Fruit fly (Drosophila melanogaster) whole organism, embryonic: ENCODE results near the gene CG17768.

ENCODE experiments used
- Aef1 ChIP-seq: fragments of 200-800 bp; sonication (Bioruptor generic); IDR thresholded peaks from 3 replicates; pipeline ENCODE4 v1.3.6; 2022; ENCODE audit warnings: missing biosample characterization, missing genetic modification characterization
- B-H2 ChIP-seq: fragments of 200-800 bp; sonication (Bioruptor generic); optimal IDR thresholded peaks from 2 replicates; lab custom pipeline; 2018; ENCODE audit warnings: missing biosample characterization, mild to moderate bottlenecking, missing genetic modification characterization
- CG10979 ChIP-seq: fragments of 200-800 bp; sonication (Bioruptor generic); optimal IDR thresholded peaks from 2 replicates; lab custom pipeline; 2018; ENCODE audit warnings: missing biosample characterization, mild to moderate bottlenecking, missing genetic modification characterization, moderate library complexity
- CG11093 ChIP-seq: fragments of 200-800 bp; sonication (Bioruptor generic); IDR thresholded peaks from 3 replicates; pipeline ENCODE4 v1.3.6; 2022; ENCODE audit warnings: missing biosample characterization, missing genetic modification characterization
- CG11723 ChIP-seq: fragments of 200-800 bp; sonication (Bioruptor generic); optimal IDR thresholded peaks from 2 replicates; lab custom pipeline; 2017; ENCODE audit warnings: missing biosample characterization, mild to moderate bottlenecking, missing genetic modification characterization
- CG13424 ChIP-seq: fragments of 200-800 bp; sonication (Bioruptor generic); optimal IDR thresholded peaks from 2 replicates; lab custom pipeline; 2019; ENCODE audit warnings: missing biosample characterization, mild to moderate bottlenecking, missing genetic modification characterization, moderate library complexity
- CG13775 ChIP-seq: fragments of 200-800 bp; sonication (Bioruptor generic); optimal IDR thresholded peaks from 3 replicates; lab custom pipeline; 2017; ENCODE audit warnings: missing biosample characterization, mild to moderate bottlenecking, missing genetic modification characterization
- CG15073 ChIP-seq: fragments of 200-800 bp; sonication (Bioruptor generic); optimal IDR thresholded peaks from 2 replicates; lab custom pipeline; 2016; ENCODE audit warnings: missing biosample characterization, missing genetic modification characterization
- CG15601 ChIP-seq: fragments of 200-800 bp; sonication (Bioruptor generic); optimal IDR thresholded peaks from 3 replicates; lab custom pipeline; 2019; ENCODE audit warnings: missing biosample characterization, mild to moderate bottlenecking, missing genetic modification characterization, moderate library complexity
- CG1602 ChIP-seq: fragments of 200-800 bp; sonication (Bioruptor generic); optimal IDR thresholded peaks from 3 replicates; lab custom pipeline; 2016; ENCODE audit warnings: missing biosample characterization, missing genetic modification characterization
- CG17361 ChIP-seq: fragments of 200-800 bp; sonication (Bioruptor generic); IDR thresholded peaks from 3 replicates; pipeline ENCODE4 v1.3.6; 2022; ENCODE audit warnings: missing biosample characterization, missing genetic modification characterization
- CG31388 ChIP-seq: fragments of 200-800 bp; sonication (Bioruptor generic); optimal IDR thresholded peaks from 2 replicates; lab custom pipeline; 2016; ENCODE audit warnings: missing biosample characterization, missing genetic modification characterization
- CG32767 ChIP-seq: fragments of 200-800 bp; sonication (Bioruptor generic); IDR thresholded peaks from 2 replicates; pipeline ENCODE4 v1.3.6; 2022; ENCODE audit warnings: missing biosample characterization, missing genetic modification characterization
- CG4328 ChIP-seq: fragments of 200-800 bp; sonication (Bioruptor generic); optimal IDR thresholded peaks from 3 replicates; lab custom pipeline; 2017; ENCODE audit warnings: missing biosample characterization, missing genetic modification reagents, missing genetic modification characterization
- CG4617 ChIP-seq: fragments of 200-800 bp; sonication (Bioruptor generic); optimal IDR thresholded peaks from 3 replicates; lab custom pipeline; 2016; ENCODE audit warnings: missing biosample characterization, missing genetic modification characterization, borderline replicate concordance
- CG9797 ChIP-seq: fragments of 200-800 bp; sonication (Bioruptor generic); optimal IDR thresholded peaks from 3 replicates; lab custom pipeline; 2018; ENCODE audit warnings: missing biosample characterization, mild to moderate bottlenecking, missing genetic modification characterization
- Dbx ChIP-seq: fragments of 200-800 bp; sonication (Bioruptor generic); IDR thresholded peaks from 3 replicates; pipeline ENCODE4 v1.3.6; 2022; ENCODE audit warnings: missing biosample characterization, missing genetic modification characterization
- Fer2 ChIP-seq: fragments of 200-800 bp; sonication (Bioruptor generic); optimal IDR thresholded peaks from 2 replicates; lab custom pipeline; 2018; ENCODE audit warnings: missing biosample characterization, mild to moderate bottlenecking, missing genetic modification characterization, moderate library complexity
- HLH54F ChIP-seq: fragments of 200-800 bp; sonication (Bioruptor generic); optimal IDR thresholded peaks from 3 replicates; lab custom pipeline; 2016; ENCODE audit warnings: missing biosample characterization, missing genetic modification characterization
- Mad ChIP-seq: fragments of 200-800 bp; sonication (Bioruptor generic); optimal IDR thresholded peaks from 2 replicates; lab custom pipeline; 2016; ENCODE audit warnings: missing biosample characterization, missing genetic modification characterization
- Neu2 ChIP-seq: fragments of 200-800 bp; sonication (Bioruptor generic); optimal IDR thresholded peaks from 3 replicates; lab custom pipeline; 2016; ENCODE audit warnings: missing biosample characterization, missing genetic modification characterization, borderline replicate concordance
- Six4 ChIP-seq: fragments of 200-800 bp; sonication (Bioruptor generic); optimal IDR thresholded peaks from 2 replicates; lab custom pipeline; 2016; ENCODE audit warnings: missing biosample characterization, missing genetic modification characterization
- Usf ChIP-seq: fragments of 200-800 bp; sonication (Bioruptor generic); optimal IDR thresholded peaks from 2 replicates; lab custom pipeline; 2017; ENCODE audit warnings: missing genotype, missing biosample characterization, missing genetic modification characterization
- ac ChIP-seq: fragments of 200-800 bp; sonication (Bioruptor generic); optimal IDR thresholded peaks from 3 replicates; lab custom pipeline; 2017; ENCODE audit warnings: missing biosample characterization, mild to moderate bottlenecking, missing genetic modification characterization
- ap ChIP-seq: fragments of 200-800 bp; sonication (Bioruptor generic); IDR thresholded peaks from 2 replicates; pipeline ENCODE4 v1.3.6; 2022; ENCODE audit warnings: missing biosample characterization, missing genetic modification characterization
- bbx ChIP-seq: fragments of 200-800 bp; sonication (Bioruptor generic); IDR thresholded peaks from 2 replicates; pipeline ENCODE4 v1.3.6; 2022; ENCODE audit warnings: missing biosample characterization, missing genetic modification characterization; ENCODE audit not compliant: partially characterized antibody
- chm ChIP-seq: fragments of 200-800 bp; sonication (Bioruptor generic); IDR thresholded peaks from 2 replicates; pipeline ENCODE4 v1.3.6; 2022; ENCODE audit warnings: missing biosample characterization, missing genetic modification characterization
- corto ChIP-seq: fragments of 200-800 bp; sonication (Bioruptor generic); optimal IDR thresholded peaks from 2 replicates; lab custom pipeline; 2016; ENCODE audit warnings: missing biosample characterization, mild to moderate bottlenecking, missing genetic modification characterization, moderate library complexity
- crc ChIP-seq: fragments of 200-800 bp; sonication (Bioruptor generic); optimal IDR thresholded peaks from 2 replicates; lab custom pipeline; 2016; ENCODE audit warnings: missing biosample characterization, missing genetic modification characterization
- dm ChIP-seq: fragments of 200-800 bp; sonication (Bioruptor generic); optimal IDR thresholded peaks from 3 replicates; lab custom pipeline; 2016; ENCODE audit warnings: missing biosample characterization, missing genetic modification characterization
- emc ChIP-seq: fragments of 200-800 bp; sonication (Bioruptor generic); optimal IDR thresholded peaks from 2 replicates; lab custom pipeline; 2016; ENCODE audit warnings: missing biosample characterization, missing genetic modification characterization
- fd102C ChIP-seq: fragments of 200-800 bp; sonication (Bioruptor generic); optimal IDR thresholded peaks from 2 replicates; lab custom pipeline; 2018; ENCODE audit warnings: missing biosample characterization, mild to moderate bottlenecking, missing genetic modification characterization, moderate library complexity
- grau ChIP-seq: fragments of 200-800 bp; optimal IDR thresholded peaks from 3 replicates; lab custom pipeline; 2019; ENCODE audit warnings: missing biosample characterization, mild to moderate bottlenecking, missing genetic modification characterization, moderate library complexity
- gro ChIP-seq: fragments of 200-800 bp; sonication (Bioruptor generic); optimal IDR thresholded peaks from 2 replicates; lab custom pipeline; 2016; ENCODE audit warnings: missing biosample characterization, missing genetic modification characterization
- hbn ChIP-seq: fragments of 200-800 bp; sonication (Bioruptor generic); IDR thresholded peaks from 2 replicates; pipeline ENCODE4 v1.3.6; 2022; ENCODE audit warnings: missing biosample characterization, missing genetic modification characterization; ENCODE audit not compliant: partially characterized antibody
- jigr1 ChIP-seq: fragments of 200-800 bp; sonication (Bioruptor generic); IDR thresholded peaks from 3 replicates; pipeline ENCODE4 v1.3.6; 2022; ENCODE audit warnings: missing biosample characterization, missing genetic modification characterization
- kah ChIP-seq: fragments of 200-800 bp; sonication (Bioruptor generic); optimal IDR thresholded peaks from 2 replicates; lab custom pipeline; 2018; ENCODE audit warnings: missing biosample characterization, mild to moderate bottlenecking, missing genetic modification characterization
- klu ChIP-seq: fragments of 200-800 bp; sonication (Bioruptor generic); IDR thresholded peaks from 2 replicates; pipeline ENCODE4 v1.3.6; 2022; ENCODE audit warnings: missing biosample characterization, missing genetic modification characterization
- luna ChIP-seq: fragments of 200-800 bp; sonication (Bioruptor generic); optimal IDR thresholded peaks from 2 replicates; lab custom pipeline; 2016; ENCODE audit warnings: missing biosample characterization, missing genetic modification characterization
- maf-S ChIP-seq: fragments of 200-800 bp; sonication (Bioruptor generic); optimal IDR thresholded peaks from 2 replicates; lab custom pipeline; 2016; ENCODE audit warnings: missing biosample characterization, missing genetic modification characterization
- nau ChIP-seq: fragments of 200-800 bp; sonication (Bioruptor generic); optimal IDR thresholded peaks from 3 replicates; lab custom pipeline; 2017; ENCODE audit warnings: missing biosample characterization, mild to moderate bottlenecking, missing genetic modification characterization, missing genetic modification reagents
- nerfin-1 ChIP-seq: fragments of 200-800 bp; sonication (Bioruptor generic); optimal IDR thresholded peaks from 3 replicates; lab custom pipeline; 2019; ENCODE audit warnings: missing biosample characterization, mild to moderate bottlenecking, missing genetic modification characterization, moderate library complexity
- nmo ChIP-seq: fragments of 200-800 bp; sonication (Bioruptor generic); optimal IDR thresholded peaks from 2 replicates; lab custom pipeline; 2018; ENCODE audit warnings: missing biosample characterization, mild to moderate bottlenecking, missing genetic modification characterization, moderate library complexity
- odd ChIP-seq: fragments of 200-800 bp; sonication (Bioruptor generic); optimal IDR thresholded peaks from 2 replicates; lab custom pipeline; 2017; ENCODE audit warnings: missing biosample characterization, mild to moderate bottlenecking, missing genetic modification characterization
- pb ChIP-seq: fragments of 200-800 bp; sonication (Bioruptor generic); optimal IDR thresholded peaks from 3 replicates; lab custom pipeline; 2016; ENCODE audit warnings: missing biosample characterization, missing genetic modification characterization
- scrt ChIP-seq: fragments of 200-800 bp; sonication (Bioruptor generic); optimal IDR thresholded peaks from 2 replicates; lab custom pipeline; 2018; ENCODE audit warnings: missing biosample characterization, mild to moderate bottlenecking, missing genetic modification characterization, moderate library complexity
- sens ChIP-seq: fragments of 200-800 bp; sonication (Bioruptor generic); peaks from one replicate; lab custom pipeline; 2016; ENCODE audit warnings: missing biosample characterization, missing genetic modification characterization
- sens-2 ChIP-seq: fragments of 200-800 bp; sonication (Bioruptor generic); IDR thresholded peaks from 2 replicates; pipeline ENCODE4 v1.3.6; 2022; ENCODE audit warnings: missing biosample characterization, missing genetic modification characterization
- tgo ChIP-seq: fragments of 200-800 bp; sonication (Bioruptor generic); IDR thresholded peaks from 3 replicates; pipeline ENCODE4 v1.3.6; 2022; ENCODE audit warnings: missing biosample characterization, missing genetic modification characterization
- tx ChIP-seq: fragments of 200-800 bp; sonication (Bioruptor generic); optimal IDR thresholded peaks from 2 replicates; lab custom pipeline; 2016; ENCODE audit warnings: missing biosample characterization, missing genetic modification characterization
- wdn ChIP-seq: fragments of 200-800 bp; sonication (Bioruptor generic); IDR thresholded peaks from 2 replicates; pipeline ENCODE4 v1.3.6; 2022; ENCODE audit warnings: missing biosample characterization, missing genetic modification characterization
- zf30C ChIP-seq: fragments of 200-800 bp; sonication (Bioruptor generic); optimal IDR thresholded peaks from 3 replicates; lab custom pipeline; 2018; ENCODE audit warnings: missing biosample characterization, mild to moderate bottlenecking, missing genetic modification characterization

Gene CG17768

dm6 chr2L:10356508-10356907 is 48.5 kb downstream of the CG17768 start, which contains the start of the genes CtsL4 and ClpP (continued):
- TF ChIP-seq Mad (GFP tag; lab: Kevin White, UChicago), result no peak
- TF ChIP-seq zf30C (GFP tag; lab: Kevin White, UChicago), result no peak
- TF ChIP-seq Usf (GFP tag; lab: Kevin White, UChicago), result no peak
- no peak for TF ChIP-seq CG31388 (GFP tag; lab: Kevin White, UChicago)
- TF ChIP-seq B-H2 (GFP tag; lab: Kevin White, UChicago), result peak; percentile 55
- no peak for TF ChIP-seq CG11093
- TF ChIP-seq bbx (GFP tag; lab: Robert Waterston, UW), result no peak
- no peak for TF ChIP-seq nau (GFP tag; lab: Kevin White, UChicago)
- no peak for TF ChIP-seq Dbx (GFP tag; lab: Robert Waterston, UW)
- TF ChIP-seq nerfin-1, result peak; percentile 56
- no peak for TF ChIP-seq jigr1 (GFP tag; lab: Robert Waterston, UW)
- no peak for TF ChIP-seq emc (GFP tag; lab: Kevin White, UChicago)
- TF ChIP-seq CG13775 (GFP tag; lab: Kevin White, UChicago), result peak; percentile 37
- TF ChIP-seq Fer2, result no peak
- peak; percentile 39 for TF ChIP-seq CG15601 (tag; lab: Kevin White, UChicago)
- peak; percentile 99 for TF ChIP-seq CG11723 (GFP tag; lab: Kevin White, UChicago)
- TF ChIP-seq kah (GFP tag; lab: Kevin White, UChicago), result no peak
- TF ChIP-seq tx (GFP tag; lab: Kevin White, UChicago), result peak; percentile 13
- peak; percentile 3 for TF ChIP-seq maf-S (GFP tag; lab: Kevin White, UChicago)
- no peak for TF ChIP-seq gro (GFP tag; lab: Kevin White, UChicago)
- no peak for TF ChIP-seq CG15073 (GFP tag; lab: Kevin White, UChicago)
- TF ChIP-seq grau (tag; lab: Kevin White, UChicago), result peak; percentile 60
- peak; percentile 64 for TF ChIP-seq nmo (GFP tag; lab: Kevin White, UChicago)
- no peak for TF ChIP-seq dm (GFP tag; lab: Kevin White, UChicago)
- TF ChIP-seq luna (GFP tag; lab: Kevin White, UChicago), result no peak
- TF ChIP-seq wdn (GFP tag; lab: Robert Waterston, UW), result no peak
- peak; percentile 64; the same call in 1 of the 2 replicates for TF ChIP-seq chm (GFP tag; lab: Robert Waterston, UW)
- no peak for TF ChIP-seq ac (GFP tag; lab: Kevin White, UChicago)
- no peak; the same call in 1 of the 2 replicates for TF ChIP-seq sens-2 (GFP tag; lab: Robert Waterston, UW)
- TF ChIP-seq crc (GFP tag; lab: Kevin White, UChicago), result no peak
- TF ChIP-seq CG32767, result peak; percentile 66; the same call in 1 of the 2 replicates
- TF ChIP-seq CG4328 (GFP tag; lab: Kevin White, UChicago), result no peak
- TF ChIP-seq CG17361 (GFP tag; lab: Robert Waterston, UW), result peak; percentile 76; the same call in 2 of the 3 replicates
- TF ChIP-seq klu (GFP tag; lab: Robert Waterston, UW), result no peak
- no peak for TF ChIP-seq ap (GFP tag; lab: Robert Waterston, UW)
- TF ChIP-seq Six4, result peak; percentile 37
- no peak for TF ChIP-seq Neu2 (GFP tag; lab: Kevin White, UChicago)
- peak; percentile 34 for TF ChIP-seq HLH54F (GFP tag; lab: Kevin White, UChicago)
- TF ChIP-seq CG1602, result peak; percentile 46
- TF ChIP-seq scrt (GFP tag; lab: Kevin White, UChicago), result no peak
- TF ChIP-seq CG4617 (GFP tag; lab: Kevin White, UChicago), result peak; percentile 76
- peak; percentile 50 for TF ChIP-seq CG13424
- TF ChIP-seq hbn (GFP tag; lab: Robert Waterston, UW), result no peak
- TF ChIP-seq tgo (GFP tag; lab: Robert Waterston, UW), result no peak
- no peak for TF ChIP-seq sens
- TF ChIP-seq corto (GFP tag; lab: Kevin White, UChicago), result no peak
- no peak for TF ChIP-seq pb
- TF ChIP-seq CG10979 (tag; lab: Kevin White, UChicago), result peak; percentile 28
- TF ChIP-seq Aef1, result peak; percentile 40; the same call in 1 of the 3 replicates
- no peak for TF ChIP-seq odd (GFP tag; lab: Kevin White, UChicago)
- no peak for TF ChIP-seq fd102C
- TF ChIP-seq CG9797, result peak; percentile 1
